Worm (Caenorhabditis elegans) whole organism, late embryonic: Measurements from ENCODE around the gene B0507.7.
"Not testable (repeated sequence)": the region's sequence is repeated elsewhere in the genome, so short reads cannot be mapped to it uniquely, and the experiment has no call there.

ENCODE experiments used
- C38D4.7 ChIP-seq: fragments of 200-800 bp; sonication (Bioruptor generic); optimal IDR thresholded peaks from 2 replicates; lab custom pipeline; 2018; ENCODE audit warnings: mild to moderate bottlenecking, missing genetic modification characterization, moderate library complexity, missing compliant biosample characterization
- F13H6.1 ChIP-seq: sonication (generic microtip); optimal IDR thresholded peaks from 2 replicates; lab custom pipeline; 2016; ENCODE audit warnings: missing genetic modification characterization, missing compliant biosample characterization
- K02D7.2 ChIP-seq: sonication (generic microtip); optimal IDR thresholded peaks from 2 replicates; lab custom pipeline; 2017; ENCODE audit warnings: mild to moderate bottlenecking, missing genetic modification characterization, missing compliant biosample characterization
- ceh-24 ChIP-seq: sonication (generic microtip); optimal IDR thresholded peaks from 2 replicates; lab custom pipeline; 2016; ENCODE audit warnings: mild to moderate bottlenecking, missing genetic modification characterization, missing compliant biosample characterization
- ceh-30 ChIP-seq: fragments of 150-350 bp; optimal IDR thresholded peaks from 2 replicates; lab custom pipeline; 2014; ENCODE audit warnings: missing biosample characterization, missing genetic modification characterization
- ets-4 ChIP-seq: sonication (generic microtip); optimal IDR thresholded peaks from 2 replicates; lab custom pipeline; 2016; ENCODE audit warnings: missing genetic modification characterization, missing compliant biosample characterization
- fkh-10 ChIP-seq: fragments of 150-350 bp; optimal IDR thresholded peaks from 2 replicates; lab custom pipeline; 2014; ENCODE audit warnings: missing biosample characterization, missing genetic modification reagents, missing genetic modification characterization
- nhr-11 ChIP-seq: fragments of 150-350 bp; optimal IDR thresholded peaks from 2 replicates; lab custom pipeline; 2014; ENCODE audit warnings: missing biosample characterization, missing genetic modification characterization
- pha-2 ChIP-seq: sonication (generic microtip); optimal IDR thresholded peaks from 2 replicates; lab custom pipeline; 2017; ENCODE audit warnings: mild to moderate bottlenecking, missing genetic modification characterization, missing compliant biosample characterization
- pha-4 ChIP-seq: fragments of 150-350 bp; optimal IDR thresholded peaks from 2 replicates; lab custom pipeline; 2018; ENCODE audit warnings: missing biosample characterization, missing genetic modification reagents, missing genetic modification characterization
- sox-4 ChIP-seq: sonication (generic microtip); optimal IDR thresholded peaks from 2 replicates; lab custom pipeline; 2017; ENCODE audit warnings: mild to moderate bottlenecking, missing genetic modification characterization, inconsistent platforms, missing compliant biosample characterization
- unc-3 ChIP-seq, 2 experiments: fragments of 200-800 bp in 1 of 2; sonication (Bioruptor generic) in 1 of 2; sonication (generic microtip) in 1 of 2; conservative IDR thresholded peaks in 1 of 2; optimal IDR thresholded peaks in 1 of 2; 2 replicates each; pipeline versions ENCODE4 v1.3.6 to Lab custom; 2016 to 2022; ENCODE audit warnings: missing compliant biosample characterization in 2 of 2, missing genetic modification characterization in 2 of 2, missing genetic modification reagents in 1 of 2
- unc-55 ChIP-seq: sonication (generic microtip); optimal IDR thresholded peaks from 2 replicates; lab custom pipeline; 2017; ENCODE audit warnings: missing biosample characterization, missing genetic modification reagents, missing genetic modification characterization

DNA sequence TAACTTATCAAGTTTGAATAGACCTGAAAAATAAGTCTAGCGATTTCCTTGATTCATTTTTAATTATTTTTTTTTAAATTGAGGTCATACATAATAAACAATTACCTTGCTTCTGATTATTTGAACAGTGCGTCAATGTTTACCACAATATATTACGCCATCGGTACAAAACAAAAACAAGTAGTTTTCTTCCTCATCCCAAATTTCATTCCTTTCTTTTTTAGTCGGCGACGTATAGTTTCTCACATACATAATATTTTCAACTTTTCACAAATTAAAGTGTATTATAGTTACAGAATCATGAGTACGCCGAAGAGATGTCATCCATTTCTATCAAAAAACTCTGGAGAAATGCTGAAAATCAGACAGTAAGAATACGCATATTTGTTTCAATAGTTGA is 32.3 kb downstream of the B0507.7 start, which contains the start of gene droe-8:
- TF ChIP-seq pha-2 (tag; lab: Kevin White, UChicago); K02D7.2 (tag; lab: Kevin White, UChicago); sox-4 (tag; lab: Kevin White, UChicago); unc-55 (GFP tag; lab: Kevin White, UChicago); fkh-10 (GFP tag; lab: Kevin White, UChicago); ets-4 (tag; lab: Kevin White, UChicago); pha-4 (tag; lab: Kevin White, UChicago); F13H6.1 (tag; lab: Kevin White, UChicago); C38D4.7 (GFP tag; lab: Kevin White, UChicago); ceh-30 (tag; lab: Kevin White, UChicago); unc-3 (GFP tag; conservative IDR thresholded peaks at IDR 0.05; lab: Robert Waterston, UW); unc-3 (tag; optimal IDR thresholded peaks at IDR 0.05; lab: Kevin White, UChicago); nhr-11; ceh-24 (tag; lab: Kevin White, UChicago): not testable (repeated sequence)
